Worm (Caenorhabditis elegans): ENCODE data around the gene srw-112.

ce11 chrV:2999736-3000135 is 6.1 kb downstream of the srw-112 start, which contains the start of gene srw-119:
- TF ChIP-seq odd-2 (tag; optimal IDR thresholded peaks at IDR 0.05), result no peak
- TF ChIP-seq pha-4 (tag; optimal IDR thresholded peaks at IDR 0.05), result no peak
- no peak for TF ChIP-seq rnt-1 (tag; optimal IDR thresholded peaks at IDR 0.05)
- TF ChIP-seq ceh-30 (tag; optimal IDR thresholded peaks at IDR 0.05), result no peak
- no peak for TF ChIP-seq C38D4.7 (GFP tag; optimal IDR thresholded peaks at IDR 0.05)
- no peak for TF ChIP-seq fax-1 (tag; optimal IDR thresholded peaks at IDR 0.05)
- TF ChIP-seq ceh-6 (GFP tag; optimal IDR thresholded peaks at IDR 0.05), result no peak
- no peak for TF ChIP-seq K02D7.2 (tag; optimal IDR thresholded peaks at IDR 0.05)
- TF ChIP-seq unc-86 (tag; optimal IDR thresholded peaks at IDR 0.05), result no peak
- no peak for TF ChIP-seq F13H6.1 (tag; optimal IDR thresholded peaks at IDR 0.05)
- TF ChIP-seq ama-1 (optimal IDR thresholded peaks at IDR 0.05), result no peak
- no peak for TF ChIP-seq nhr-232 (tag; optimal IDR thresholded peaks at IDR 0.05)
- no peak for TF ChIP-seq hlh-30 (tag; optimal IDR thresholded peaks at IDR 0.05; ENCODE audit: insufficient read depth)
- no peak for TF ChIP-seq dmd-4 (tag; optimal IDR thresholded peaks at IDR 0.05; ENCODE audit: borderline replicate concordance)
